Worm (Caenorhabditis elegans): ENCODE measurements around the gene R02C2.1.
A peak's percentile ranks its signal among the peaks of the same experiment; 100 is the strongest.
"Not testable (repeated sequence)": the region's sequence is repeated elsewhere in the genome, so short reads cannot be mapped to it uniquely, and the experiment has no call there.

The R02C2.1 gene

ce11 chrV:219632-220031 is 18.4 kb downstream of the R02C2.1 start, which contains the start of gene srh-80:
Gene srh-80 (plus strand): TSS chrV:219932.
- no peak for TF ChIP-seq pha-4 (tag; optimal IDR thresholded peaks at IDR 0.05)
- no peak for TF ChIP-seq eyg-1 (tag; optimal IDR thresholded peaks at IDR 0.05)
- no peak for TF ChIP-seq ceh-6 (GFP tag; optimal IDR thresholded peaks at IDR 0.05)
- TF ChIP-seq zip-5 (tag; optimal IDR thresholded peaks at IDR 0.05), result no peak
- no peak for TF ChIP-seq T23F11.4 (GFP tag; optimal IDR thresholded peaks at IDR 0.05)
- no peak for TF ChIP-seq sdc-2 (tag; optimal IDR thresholded peaks at IDR 0.05)
- TF ChIP-seq ceh-30 (tag; optimal IDR thresholded peaks at IDR 0.05), result no peak
- TF ChIP-seq Y22D7AL.16 (tag; optimal IDR thresholded peaks at IDR 0.05), result no peak
- no peak for TF ChIP-seq pros-1 (tag; optimal IDR thresholded peaks at IDR 0.05)
- TF ChIP-seq nhr-232 (tag; optimal IDR thresholded peaks at IDR 0.05), result no peak
- no peak for TF ChIP-seq C38D4.7 (GFP tag; optimal IDR thresholded peaks at IDR 0.05)
- TF ChIP-seq lim-6 (tag; optimal IDR thresholded peaks at IDR 0.05), result no peak

DNA sequence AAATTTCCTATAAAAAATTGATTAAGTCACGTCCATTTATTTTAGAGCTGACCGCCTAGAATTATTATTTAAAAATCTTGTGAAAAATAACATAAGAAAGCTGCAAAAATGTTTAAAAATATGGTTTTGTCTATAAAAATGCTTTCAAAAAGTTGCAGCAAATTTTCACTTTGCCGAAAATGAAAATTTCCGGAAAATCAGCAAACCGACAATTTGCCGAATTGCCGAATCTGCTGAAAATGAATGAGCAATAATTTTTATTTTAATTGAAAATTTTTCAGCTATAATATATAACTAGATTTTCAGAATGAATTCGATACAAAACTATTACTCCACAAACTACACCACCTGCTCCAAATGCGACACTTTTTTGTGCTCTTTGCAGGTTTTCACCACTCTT is 21.1 kb downstream of the R02C2.1 start, which contains the start of gene srh-78:
Gene srh-78, plus strand, starts transcription at position 301 of the 400 bp plus-strand sequence.
- TF ChIP-seq unc-55 (GFP tag; optimal IDR thresholded peaks at IDR 0.05) (no peak), ama-1 (optimal IDR thresholded peaks at IDR 0.05) (no peak), ceh-6 (GFP tag; optimal IDR thresholded peaks at IDR 0.05) (no peak), ztf-16 (tag; optimal IDR thresholded peaks at IDR 0.05) (no peak), F13H6.1 (tag; optimal IDR thresholded peaks at IDR 0.05) (no peak), pqm-1 (tag; optimal IDR thresholded peaks at IDR 0.05) (no peak), npax-4 (tag; optimal IDR thresholded peaks at IDR 0.05) (no peak), syd-9 (tag; optimal IDR thresholded peaks at IDR 0.05) (no peak), C08G9.2 (tag; optimal IDR thresholded peaks at IDR 0.05) (no peak), rnt-1 (tag; optimal IDR thresholded peaks at IDR 0.05) (no peak), hlh-30 (tag; optimal IDR thresholded peaks at IDR 0.05; ENCODE audit: insufficient read depth) (no peak), Y22D7AL.16 (tag; optimal IDR thresholded peaks at IDR 0.05) (no peak), ceh-30 (tag; optimal IDR thresholded peaks at IDR 0.05) (no peak), dve-1 (tag; optimal IDR thresholded peaks at IDR 0.05) (no peak), pag-3 (tag; optimal IDR thresholded peaks at IDR 0.05; ENCODE audit: borderline replicate concordance) (no peak), ceh-34 (tag; optimal IDR thresholded peaks at IDR 0.05) (no peak), ets-4 (tag; optimal IDR thresholded peaks at IDR 0.05) (no peak), unc-3 (GFP tag; conservative IDR thresholded peaks at IDR 0.05) (no peak), unc-3 (tag; optimal IDR thresholded peaks at IDR 0.05) (no peak)

ce11 chrV:215697-216096 is 22.3 kb downstream of the R02C2.1 start:
- TF ChIP-seq hlh-6 (tag; optimal IDR thresholded peaks at IDR 0.05) (no peak), C08G9.2 (tag; optimal IDR thresholded peaks at IDR 0.05) (no peak), F13H6.1 (tag; optimal IDR thresholded peaks at IDR 0.05) (no peak), ceh-34 (tag; optimal IDR thresholded peaks at IDR 0.05) (no peak), ceh-19 (GFP tag; optimal IDR thresholded peaks at IDR 0.05) (no peak), fax-1 (tag; optimal IDR thresholded peaks at IDR 0.05) (no peak), ceh-30 (tag; optimal IDR thresholded peaks at IDR 0.05) (no peak)

DNA sequence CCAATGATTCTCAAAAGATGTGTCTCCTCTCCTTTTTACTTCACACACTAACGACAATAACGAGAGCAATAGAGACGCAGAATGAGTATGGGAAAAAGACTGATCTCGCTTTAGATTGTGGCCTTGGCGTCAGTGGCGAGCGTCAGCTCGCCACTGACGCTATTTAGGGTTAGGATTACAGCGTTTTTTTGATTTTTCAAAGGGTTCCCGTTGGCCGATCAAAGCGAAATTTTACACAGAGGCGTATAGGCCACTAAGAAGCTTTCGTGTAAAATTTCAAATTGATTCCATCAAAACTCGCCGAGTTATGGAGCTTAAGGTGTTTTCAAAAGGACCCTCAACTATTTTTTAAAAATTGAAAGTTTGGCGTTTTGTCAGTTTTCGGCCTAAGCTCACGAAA is 25.3 kb downstream of the R02C2.1 start, which contains the start of gene DC2.5:
Gene DC2.5, minus strand, starts transcription at position 101 of the 400 bp plus-strand sequence.
- not testable (repeated sequence) for TF ChIP-seq C08G9.2, pros-1, F13H6.1 (tag; optimal IDR thresholded peaks at IDR 0.05)

ce11 chrV:211388-212168 is 26.4 kb downstream of the R02C2.1 start:
- TF ChIP-seq unc-3 (GFP tag; conservative IDR thresholded peaks at IDR 0.05) (no peak), unc-3 (tag; optimal IDR thresholded peaks at IDR 0.05) (no peak)

DNA sequence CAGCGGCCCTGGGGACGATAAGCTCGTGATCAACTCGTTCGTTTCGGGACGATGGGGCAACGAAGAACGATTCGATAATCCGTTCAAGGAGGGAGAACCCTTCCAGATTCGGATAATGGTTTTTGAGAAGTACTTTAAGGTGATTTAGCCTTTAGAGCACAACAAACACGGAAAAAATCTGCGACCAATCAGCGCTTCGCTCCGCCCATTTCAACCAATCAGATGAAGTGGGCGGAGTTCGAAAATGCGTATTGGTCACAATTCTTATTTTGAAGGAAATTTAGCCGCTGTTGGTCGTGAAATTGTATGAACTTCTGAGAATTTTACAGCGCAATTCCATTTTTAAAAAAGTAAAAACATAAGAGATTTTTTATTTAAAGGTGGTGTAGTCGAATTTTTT is 31.2 kb downstream of the R02C2.1 start:
- TF ChIP-seq nfya-1 (tag; optimal IDR thresholded peaks at IDR 0.05), result peak; percentile 86
- TF ChIP-seq fax-1 (tag; optimal IDR thresholded peaks at IDR 0.05), result no peak

All from whole organism, late embryonic.